Fruit fly (Drosophila melanogaster): ENCODE results near the gene CG12541.

The CG12541 gene

dm6 chrX:6982054-6982453 lies 83.8 kb downstream of the CG12541 start (continued):
- TF ChIP-seq vvl (GFP tag; IDR thresholded peaks at IDR 0.05) (peak; percentile 34; the same call in 1 of the 2 replicates), caup (GFP tag; optimal IDR thresholded peaks at IDR 0.05; ENCODE audit: severe bottlenecking) (no peak), CG17568 (GFP tag; optimal IDR thresholded peaks at IDR 0.05) (no peak), zf30C (GFP tag; optimal IDR thresholded peaks at IDR 0.05) (peak; percentile 77), CG34422 (GFP tag; IDR thresholded peaks at IDR 0.05) (no peak), lbe (GFP tag; optimal IDR thresholded peaks at IDR 0.05) (no peak), CG12155 (GFP tag; optimal IDR thresholded peaks at IDR 0.05) (peak; percentile 10), CG13894 (tag; optimal IDR thresholded peaks at IDR 0.05) (no peak), mld (GFP tag; IDR thresholded peaks at IDR 0.05; ENCODE audit: partially characterized antibody) (no peak), CG15696 (tag; optimal IDR thresholded peaks at IDR 0.05) (peak; percentile 34), CG1024 (GFP tag; IDR thresholded peaks at IDR 0.05) (0 out of 2 replicates have a peak, but pooled peaks have one; percentile 6), Bgb (GFP tag; IDR thresholded peaks at IDR 0.05; ENCODE audit: partially characterized antibody) (no peak), Meics (GFP tag; optimal IDR thresholded peaks at IDR 0.05) (peak; percentile 38), sima (GFP tag; optimal IDR thresholded peaks at IDR 0.05) (no peak), CrebB (tag; optimal IDR thresholded peaks at IDR 0.05) (no peak), MTF-1 (GFP tag; optimal IDR thresholded peaks at IDR 0.05; ENCODE audit: borderline replicate concordance) (no peak), chm (GFP tag; IDR thresholded peaks at IDR 0.05) (no peak), corto (GFP tag; optimal IDR thresholded peaks at IDR 0.05) (no peak), CG13424 (tag; optimal IDR thresholded peaks at IDR 0.05) (peak; percentile 19), CG13775 (GFP tag; optimal IDR thresholded peaks at IDR 0.05) (peak; percentile 24), Pdp1 (GFP tag; optimal IDR thresholded peaks at IDR 0.05) (no peak), Dll (GFP tag; IDR thresholded peaks at IDR 0.05; ENCODE audit: partially characterized antibody) (no peak), CG2120 (GFP tag; optimal IDR thresholded peaks at IDR 0.05) (peak; percentile 45), nerfin-2 (GFP tag; IDR thresholded peaks at IDR 0.05; ENCODE audit: partially characterized antibody) (no peak), E2f1 (GFP tag; IDR thresholded peaks at IDR 0.05) (no peak), CG15514 (GFP tag; optimal IDR thresholded peaks at IDR 0.05) (no peak), CG4854 (GFP tag; optimal IDR thresholded peaks at IDR 0.05) (no peak), CG17361 (GFP tag; IDR thresholded peaks at IDR 0.05) (peak; percentile 65; the same call in 2 of the 3 replicates), ind (GFP tag; optimal IDR thresholded peaks at IDR 0.05) (peak; percentile 15), inv (GFP tag; IDR thresholded peaks at IDR 0.05; ENCODE audit: partially characterized antibody) (no peak), btn (GFP tag; optimal IDR thresholded peaks at IDR 0.05) (no peak), CG15479 (GFP tag; optimal IDR thresholded peaks at IDR 0.05) (no peak), p53 (GFP tag; optimal IDR thresholded peaks at IDR 0.05) (no peak), Xrp1 (GFP tag; IDR thresholded peaks at IDR 0.05) (peak; percentile 60), CG17385 (GFP tag; optimal IDR thresholded peaks at IDR 0.05) (no peak), gt (GFP tag; IDR thresholded peaks at IDR 0.05) (no peak), Ravus (GFP tag; IDR thresholded peaks at IDR 0.05) (no peak), YL-1 (GFP tag; optimal IDR thresholded peaks at IDR 0.05) (no peak), CG14014 (GFP tag; IDR thresholded peaks at IDR 0.05) (no peak), bsh (GFP tag; optimal IDR thresholded peaks at IDR 0.05) (peak in 1 of 2 experiments; percentile 62), Tbp (GFP tag; optimal IDR thresholded peaks at IDR 0.05) (no peak), CG18476 (GFP tag; optimal IDR thresholded peaks at IDR 0.05) (no peak), her (GFP tag; optimal IDR thresholded peaks at IDR 0.05) (no peak), pnt (GFP tag; optimal IDR thresholded peaks at IDR 0.05) (no peak), phol (tag; optimal IDR thresholded peaks at IDR 0.05) (peak; percentile 60), chn (GFP tag; optimal IDR thresholded peaks at IDR 0.05) (no peak), tap (tag; optimal IDR thresholded peaks at IDR 0.05) (no peak), CG15601 (tag; optimal IDR thresholded peaks at IDR 0.05) (no peak), H15 (GFP tag; IDR thresholded peaks at IDR 0.05) (no peak), Med (GFP tag) (peak; percentile 81)

All from whole organism, embryonic.